Fruit fly (Drosophila melanogaster): Measurements from ENCODE around the gene cu.

- no peak for TF ChIP-seq pdm3 (GFP tag; optimal IDR thresholded peaks at IDR 0.05)
- no peak for TF ChIP-seq topi (GFP tag; optimal IDR thresholded peaks at IDR 0.05)
- TF ChIP-seq Lpt (GFP tag; optimal IDR thresholded peaks at IDR 0.05) = no peak
- no peak for TF ChIP-seq fd85E (GFP tag; optimal IDR thresholded peaks at IDR 0.05)
- no peak for TF ChIP-seq achi (GFP tag; optimal IDR thresholded peaks at IDR 0.05)
- no peak for TF ChIP-seq spab (GFP tag; optimal IDR thresholded peaks at IDR 0.05)
- TF ChIP-seq CG8119 (GFP tag; IDR thresholded peaks at IDR 0.05) = no peak
- TF ChIP-seq CG1621 (tag; optimal IDR thresholded peaks at IDR 0.05) = no peak
- TF ChIP-seq CG6163 (GFP tag; IDR thresholded peaks at IDR 0.05) = no peak
- no peak for TF ChIP-seq CG6792 (GFP tag; optimal IDR thresholded peaks at IDR 0.05)
- TF ChIP-seq dsx (GFP tag; optimal IDR thresholded peaks at IDR 0.05; ENCODE audit: poor library complexity, severe bottlenecking) = no peak
- peak; percentile 33 for TF ChIP-seq esn (GFP tag; optimal IDR thresholded peaks at IDR 0.05)
- no peak for TF ChIP-seq CG16779 (tag; optimal IDR thresholded peaks at IDR 0.05)
- TF ChIP-seq CG3032 (tag; optimal IDR thresholded peaks at IDR 0.05) = no peak
Observed at dm6 chr3R:11219883-11220282, 22.5 kb downstream of the cu start, which contains the start of gene CG6689.
